Fruit fly (Drosophila melanogaster): ENCODE data around the gene CG13473.

The CG13473 gene

DNA sequence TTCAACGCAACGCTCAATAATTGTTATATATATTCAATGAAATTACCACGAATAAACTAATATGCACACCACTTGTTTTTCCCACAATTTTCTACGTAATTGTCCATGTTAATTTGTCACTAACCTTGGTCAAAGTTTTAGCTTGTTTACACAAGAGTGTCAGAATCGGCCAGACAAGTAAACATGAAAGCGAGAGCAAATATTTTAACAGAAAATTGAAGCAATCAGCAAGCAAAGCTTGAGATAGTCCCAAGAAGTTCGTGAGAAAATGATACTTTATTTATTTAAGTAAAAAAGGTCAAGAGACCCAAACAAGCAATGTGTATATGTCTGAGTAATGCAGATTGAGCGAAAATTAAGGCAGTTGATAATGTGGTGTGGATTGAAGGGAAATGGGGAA, 20.5 kb upstream of the CG13473 start (continued):
- TF ChIP-seq woc (GFP tag; optimal IDR thresholded peaks at IDR 0.05), result no peak

DNA sequence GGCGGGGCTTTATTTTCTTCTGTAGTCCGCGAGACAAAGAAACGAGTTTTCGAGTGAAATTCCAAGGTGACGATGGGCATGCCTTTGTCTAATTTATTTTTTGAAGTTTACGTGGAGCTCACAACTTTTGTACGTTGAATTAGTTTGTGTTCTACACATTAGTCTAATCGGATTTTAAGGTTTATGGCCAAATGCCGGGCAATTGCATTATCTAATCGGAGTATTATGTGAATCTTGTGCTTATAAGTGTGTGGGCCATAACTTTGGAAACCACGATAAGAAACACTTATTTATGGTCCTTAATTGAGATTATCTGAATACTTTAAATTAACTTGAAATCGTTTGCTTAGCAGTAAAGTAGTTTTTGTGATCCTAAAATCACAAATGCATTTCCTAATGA, 15.8 kb upstream of the CG13473 start:
- TF ChIP-seq rgr (GFP tag; optimal IDR thresholded peaks at IDR 0.05), result no peak
- no peak for TF ChIP-seq Dfd (GFP tag; optimal IDR thresholded peaks at IDR 0.05)
- TF ChIP-seq GATAd (GFP tag; optimal IDR thresholded peaks at IDR 0.05), result no peak
- no peak for TF ChIP-seq Jra (GFP tag; optimal IDR thresholded peaks at IDR 0.05)
- TF ChIP-seq tai (GFP tag; optimal IDR thresholded peaks at IDR 0.05), result no peak
- TF ChIP-seq ey (GFP tag; optimal IDR thresholded peaks at IDR 0.05), result no peak
- no peak for TF ChIP-seq brk (GFP tag; optimal IDR thresholded peaks at IDR 0.05)

- TF ChIP-seq N (GFP tag; optimal IDR thresholded peaks at IDR 0.05) (no peak), Jra (GFP tag; optimal IDR thresholded peaks at IDR 0.05) (no peak), rgr (GFP tag; optimal IDR thresholded peaks at IDR 0.05) (no peak), Hnf4 (GFP tag; optimal IDR thresholded peaks at IDR 0.05) (no peak), pan (optimal IDR thresholded peaks at IDR 0.05) (no peak), OdsH (GFP tag; optimal IDR thresholded peaks at IDR 0.05) (no peak), sv (GFP tag; optimal IDR thresholded peaks at IDR 0.05) (no peak), sage (GFP tag; optimal IDR thresholded peaks at IDR 0.05) (no peak), CG9705 (GFP tag; optimal IDR thresholded peaks at IDR 0.05) (no peak), br (GFP tag; optimal IDR thresholded peaks at IDR 0.05) (no peak), h (GFP tag; optimal IDR thresholded peaks at IDR 0.05) (no peak)
Observed at dm6 chr3L:14731790-14732189, 3.2 kb downstream of the CG13473 start.

DNA sequence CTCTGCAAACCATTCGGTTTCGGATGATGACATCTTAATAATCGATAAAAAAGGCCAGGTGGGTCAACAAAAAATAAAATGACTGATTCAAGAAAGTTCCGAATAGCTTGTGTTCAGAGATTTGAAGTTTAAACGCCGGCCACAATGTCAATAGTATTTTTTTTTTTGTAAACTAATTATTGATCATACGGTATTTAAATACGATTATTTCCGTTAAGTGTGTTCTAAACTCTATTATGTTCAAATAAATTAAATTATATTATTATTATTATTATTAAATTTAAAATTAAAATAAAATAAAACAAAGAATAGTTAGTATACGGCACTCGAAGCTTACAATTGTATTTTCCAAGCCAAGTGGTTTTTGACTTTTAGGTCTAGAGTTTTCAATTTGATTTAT, 4.9 kb downstream of the CG13473 start, which contains the start of gene CG13471:
CG13471 (minus strand) TSS at position 101 of the 400 bp plus-strand sequence.
- TF ChIP-seq Myc (optimal IDR thresholded peaks at IDR 0.05), result no peak
- TF ChIP-seq fru (GFP tag; optimal IDR thresholded peaks at IDR 0.05), result no peak
- TF ChIP-seq CG9705 (GFP tag; optimal IDR thresholded peaks at IDR 0.05), result no peak
- TF ChIP-seq usp (GFP tag; optimal IDR thresholded peaks at IDR 0.05), result no peak
- TF ChIP-seq br (GFP tag; optimal IDR thresholded peaks at IDR 0.05), result no peak
- TF ChIP-seq Hr83 (GFP tag; optimal IDR thresholded peaks at IDR 0.05; ENCODE audit: poor library complexity, severe bottlenecking), result no peak

DNA sequence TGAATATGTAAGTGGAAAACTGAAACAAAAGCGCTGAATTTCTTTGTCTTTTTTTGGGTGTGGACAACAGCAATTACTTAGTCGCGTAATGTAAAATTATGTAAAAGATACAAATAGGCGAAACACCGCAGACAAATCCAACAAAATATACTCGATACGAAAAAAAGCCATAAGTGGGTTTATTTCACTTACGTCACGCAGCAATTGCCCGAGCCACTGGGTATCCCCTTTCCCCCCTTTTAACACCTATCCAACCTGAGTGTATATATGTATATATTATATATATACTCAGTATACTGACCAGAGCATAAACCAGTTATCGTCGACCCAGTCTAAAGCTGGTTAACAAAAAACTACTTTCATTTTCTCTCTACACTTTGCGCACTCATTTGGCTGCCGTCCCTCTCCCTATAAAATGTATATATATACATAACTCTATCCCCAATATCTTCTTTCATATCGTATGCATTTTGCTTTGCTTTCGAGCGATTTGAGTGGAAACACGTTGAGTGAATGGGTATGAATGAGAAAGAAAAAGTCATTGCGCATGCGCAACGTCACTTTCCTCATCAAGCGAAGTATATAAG, 14.6 kb downstream of the CG13473 start:
- TF ChIP-seq brk (GFP tag; optimal IDR thresholded peaks at IDR 0.05) (peak; percentile 2), Dif (GFP tag; optimal IDR thresholded peaks at IDR 0.05; ENCODE audit: partially characterized antibody) (no peak), h (GFP tag; optimal IDR thresholded peaks at IDR 0.05) (no peak), GATAd (GFP tag; optimal IDR thresholded peaks at IDR 0.05) (no peak), psq (GFP tag; optimal IDR thresholded peaks at IDR 0.05) (peak; percentile 90), sv (GFP tag; optimal IDR thresholded peaks at IDR 0.05) (no peak), Rel (GFP tag; optimal IDR thresholded peaks at IDR 0.05) (no peak), Rel (tag; optimal IDR thresholded peaks at IDR 0.05) (no peak)

DNA sequence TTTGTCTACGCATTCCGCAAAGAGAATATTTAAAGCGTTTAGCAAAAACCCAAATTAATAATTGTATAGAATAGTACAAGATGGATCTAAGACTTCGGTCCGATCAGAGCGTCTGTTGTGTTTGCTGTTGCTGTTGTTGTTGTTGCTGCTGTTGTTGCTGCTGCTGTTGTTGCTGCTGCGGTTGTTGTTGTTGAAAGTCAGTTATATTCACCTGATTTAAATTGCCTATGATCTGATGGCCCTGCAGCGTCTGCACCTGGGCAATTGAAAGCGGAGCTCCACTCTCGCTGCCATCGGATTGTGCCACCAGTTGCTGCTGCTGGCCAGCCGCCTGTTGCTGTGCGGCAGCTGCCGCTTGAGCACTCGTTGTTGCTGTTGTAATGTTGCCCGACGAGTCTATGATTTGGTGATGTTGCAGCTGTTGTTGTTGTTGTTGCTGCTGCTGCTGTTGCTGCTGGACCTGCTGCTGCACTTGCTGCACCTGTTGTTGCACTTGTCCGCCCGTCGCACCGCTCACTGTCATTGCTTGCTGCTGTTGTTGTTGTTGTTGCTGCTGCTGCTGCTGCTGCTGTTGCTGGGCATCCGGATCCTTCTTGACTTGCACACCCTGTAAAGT, 22.6 kb downstream of the CG13473 start:
- TF ChIP-seq Dfd (GFP tag; optimal IDR thresholded peaks at IDR 0.05) (peak; percentile 91), h (GFP tag; optimal IDR thresholded peaks at IDR 0.05) (no peak), dmrt93B (GFP tag; optimal IDR thresholded peaks at IDR 0.05) (no peak), Abd-B (GFP tag; optimal IDR thresholded peaks at IDR 0.05) (no peak), dl (GFP tag; optimal IDR thresholded peaks at IDR 0.05; ENCODE audit: insufficient read depth in 1 of 2, partially characterized antibody in 2 of 2) (no peak), dsf (GFP tag; optimal IDR thresholded peaks at IDR 0.05; ENCODE audit: borderline replicate concordance) (no peak)

- TF ChIP-seq Dfd (GFP tag; optimal IDR thresholded peaks at IDR 0.05) (peak; percentile 89), fru (GFP tag; optimal IDR thresholded peaks at IDR 0.05) (no peak), Abd-B (GFP tag; optimal IDR thresholded peaks at IDR 0.05) (no peak), brk (GFP tag; optimal IDR thresholded peaks at IDR 0.05) (no peak), Dif (GFP tag; optimal IDR thresholded peaks at IDR 0.05; ENCODE audit: partially characterized antibody) (no peak)
Observed at dm6 chr3L:14752816-14753215, 24.3 kb downstream of the CG13473 start.

Data from whole organism, wandering third instar larva.